In genomic region chr3L:12537123-12537522, dm6 we compare ENCODE assay signal across 4 fruit fly cellular contexts.
TF ChIP-seq lines count a peak whose summit lies in the region.

Gene CG4069, minus strand, starts transcription at chr3L:12537315.

- no peak for TF ChIP-seq CTCF in whole organism, embryonic (GFP tag; optimal IDR thresholded peaks at IDR 0.05; lab: Kevin White, UChicago)

TF ChIP-seq in whole organism, adult, 20 proteins besides CTCF, POLR2A, EP300 and RAD21:
- TF ChIP-seq cic (GFP tag; optimal IDR thresholded peaks at IDR 0.05; lab: Kevin White, UChicago): no peak
- TF ChIP-seq pad (GFP tag; optimal IDR thresholded peaks at IDR 0.05; lab: Kevin White, UChicago): no peak
- no peak for TF ChIP-seq CG1620 (GFP tag; optimal IDR thresholded peaks at IDR 0.05; lab: Kevin White, UChicago)
- TF ChIP-seq Clk (GFP tag; optimal IDR thresholded peaks at IDR 0.05; lab: Kevin White, UChicago): no peak
- TF ChIP-seq CG14711 (tag; optimal IDR thresholded peaks at IDR 0.05; lab: Kevin White, UChicago): no peak
- TF ChIP-seq CG7101 (tag; optimal IDR thresholded peaks at IDR 0.05; lab: Kevin White, UChicago): no peak
- no peak for TF ChIP-seq ovo (GFP tag; optimal IDR thresholded peaks at IDR 0.05; lab: Kevin White, UChicago)
- no peak for TF ChIP-seq toe (GFP tag; optimal IDR thresholded peaks at IDR 0.05; lab: Kevin White, UChicago)
- TF ChIP-seq CG7045 (GFP tag; optimal IDR thresholded peaks at IDR 0.05; lab: Kevin White, UChicago): no peak
- peak; percentile 12 for TF ChIP-seq bab1 (GFP tag; optimal IDR thresholded peaks at IDR 0.05; lab: Kevin White, UChicago)
- peak; percentile 94 for TF ChIP-seq Mnt (GFP tag; optimal IDR thresholded peaks at IDR 0.05; lab: Kevin White, UChicago)
- no peak for TF ChIP-seq CG33017 (tag; optimal IDR thresholded peaks at IDR 0.05; lab: Kevin White, UChicago)
- no peak for TF ChIP-seq Crg-1 (GFP tag; optimal IDR thresholded peaks at IDR 0.05; lab: Kevin White, UChicago)
- TF ChIP-seq Hr96 (GFP tag; optimal IDR thresholded peaks at IDR 0.05; lab: Kevin White, UChicago): no peak

TF ChIP-seq in whole organism, embryonic, 481 proteins besides CTCF, POLR2A, EP300 and RAD21 (continues in another document):
- TF ChIP-seq CG7357 (GFP tag; IDR thresholded peaks at IDR 0.05; lab: Robert Waterston, UW): no peak
- no peak for TF ChIP-seq fd102C (GFP tag; optimal IDR thresholded peaks at IDR 0.05; lab: Kevin White, UChicago)
- TF ChIP-seq pzg (GFP tag; optimal IDR thresholded peaks at IDR 0.05; lab: Kevin White, UChicago): peak; percentile 38
- peak; percentile 90 for TF ChIP-seq Myb (GFP tag; optimal IDR thresholded peaks at IDR 0.05; lab: Kevin White, UChicago)
- no peak for TF ChIP-seq CG1647 (GFP tag; optimal IDR thresholded peaks at IDR 0.05; lab: Kevin White, UChicago)
- peak; percentile 14 for TF ChIP-seq stwl (tag; optimal IDR thresholded peaks at IDR 0.05; lab: Kevin White, UChicago)
- TF ChIP-seq CG10366 (GFP tag; IDR thresholded peaks at IDR 0.05; lab: Robert Waterston, UW): no peak
- TF ChIP-seq PHDP (tag; optimal IDR thresholded peaks at IDR 0.05; lab: Kevin White, UChicago): no peak
- peak; percentile 44 for TF ChIP-seq Max (GFP tag; optimal IDR thresholded peaks at IDR 0.05; lab: Kevin White, UChicago)
- no peak for TF ChIP-seq CG13296 (GFP tag; optimal IDR thresholded peaks at IDR 0.05; lab: Kevin White, UChicago)
- TF ChIP-seq CG18619 (GFP tag; optimal IDR thresholded peaks at IDR 0.05; lab: Kevin White, UChicago): no peak
- TF ChIP-seq tap (tag; optimal IDR thresholded peaks at IDR 0.05; lab: Kevin White, UChicago): no peak
- TF ChIP-seq CG12391 (tag; optimal IDR thresholded peaks at IDR 0.05; lab: Kevin White, UChicago): no peak
- no peak for TF ChIP-seq CG1529 (GFP tag; optimal IDR thresholded peaks at IDR 0.05; lab: Kevin White, UChicago)
- no peak for TF ChIP-seq tio (GFP tag; optimal IDR thresholded peaks at IDR 0.05; lab: Kevin White, UChicago)
- peak; percentile 13 for TF ChIP-seq nmo (GFP tag; optimal IDR thresholded peaks at IDR 0.05; lab: Kevin White, UChicago)
- TF ChIP-seq E2f2 (GFP tag; IDR thresholded peaks at IDR 0.05; lab: Robert Waterston, UW): peak; percentile 95
- no peak for TF ChIP-seq Aef1 (GFP tag; IDR thresholded peaks at IDR 0.05; lab: Robert Waterston, UW)
- peak; percentile 85 for TF ChIP-seq cwo (GFP tag; optimal IDR thresholded peaks at IDR 0.05; lab: Kevin White, UChicago)
- TF ChIP-seq CG2129 (GFP tag; IDR thresholded peaks at IDR 0.05; lab: Robert Waterston, UW; ENCODE audit: partially characterized antibody): no peak
- TF ChIP-seq Fer1 (GFP tag; optimal IDR thresholded peaks at IDR 0.05; lab: Kevin White, UChicago): no peak
- peak; percentile 93 for TF ChIP-seq dm (GFP tag; optimal IDR thresholded peaks at IDR 0.05; lab: Kevin White, UChicago)
- no peak for TF ChIP-seq D19B (GFP tag; optimal IDR thresholded peaks at IDR 0.05; lab: Kevin White, UChicago)
- peak; percentile 47 for TF ChIP-seq YL-1 (GFP tag; optimal IDR thresholded peaks at IDR 0.05; lab: Kevin White, UChicago)
- no peak for TF ChIP-seq CG15269 (tag; optimal IDR thresholded peaks at IDR 0.05; lab: Kevin White, UChicago)
- TF ChIP-seq her (GFP tag; optimal IDR thresholded peaks at IDR 0.05; lab: Kevin White, UChicago): peak; percentile 99
- TF ChIP-seq Stat92E (GFP tag; optimal IDR thresholded peaks at IDR 0.05; lab: Kevin White, UChicago): no peak
- TF ChIP-seq CG9797 (GFP tag; optimal IDR thresholded peaks at IDR 0.05; lab: Kevin White, UChicago): peak; percentile 45

TF ChIP-seq in whole organism, prepupa, 60 proteins besides CTCF, POLR2A, EP300 and RAD21:
- peak; percentile 90 for TF ChIP-seq fkh (GFP tag; optimal IDR thresholded peaks at IDR 0.05; lab: Kevin White, UChicago)
- TF ChIP-seq CG16779 (tag; optimal IDR thresholded peaks at IDR 0.05; lab: Kevin White, UChicago): no peak

TF ChIP-seq in whole organism, wandering third instar larva, 38 proteins besides CTCF, POLR2A, EP300 and RAD21:
- TF ChIP-seq Dfd (GFP tag; optimal IDR thresholded peaks at IDR 0.05; lab: Kevin White, UChicago) (no peak), Mio (GFP tag; optimal IDR thresholded peaks at IDR 0.05; lab: Kevin White, UChicago) (no peak), lola (GFP tag; optimal IDR thresholded peaks at IDR 0.05; lab: Kevin White, UChicago) (no peak), Myc (optimal IDR thresholded peaks at IDR 0.05; lab: Kevin White, UChicago) (peak; percentile 31), tai (GFP tag; optimal IDR thresholded peaks at IDR 0.05; lab: Kevin White, UChicago) (no peak)
